Worm (Caenorhabditis elegans) whole organism, early embryonic: Measurements from ENCODE around the gene F44E7.9.

ENCODE experiments used
- B0310.2 ChIP-seq: sonication (generic microtip); optimal IDR thresholded peaks from 2 replicates; lab custom pipeline; 2016; ENCODE audit warnings: mild to moderate bottlenecking, missing genetic modification characterization, missing compliant biosample characterization
- F13C5.2 ChIP-seq: sonication (generic microtip); optimal IDR thresholded peaks from 2 replicates; lab custom pipeline; 2017; ENCODE audit warnings: mild to moderate bottlenecking, missing genetic modification characterization, inconsistent platforms, missing compliant biosample characterization
- aly-1 ChIP-seq: sonication (generic microtip); optimal IDR thresholded peaks from 2 replicates; lab custom pipeline; 2016; ENCODE audit warnings: missing genetic modification characterization, missing compliant biosample characterization
- ama-1 ChIP-seq: fragments of 150-350 bp; optimal IDR thresholded peaks from 2 replicates; lab custom pipeline; 2014
- ceh-13 ChIP-seq: fragments of 200-800 bp; sonication (Bioruptor generic); optimal IDR thresholded peaks from 2 replicates; lab custom pipeline; 2018; ENCODE audit warnings: mild to moderate bottlenecking, missing genetic modification characterization, missing compliant biosample characterization
- ceh-36 ChIP-seq: sonication (generic microtip); optimal IDR thresholded peaks from 2 replicates; lab custom pipeline; 2016; ENCODE audit warnings: missing genetic modification characterization, inconsistent platforms, missing compliant biosample characterization
- ets-7 ChIP-seq: sonication (generic microtip); optimal IDR thresholded peaks from 2 replicates; lab custom pipeline; 2016; ENCODE audit warnings: missing genotype, missing genetic modification characterization, missing compliant biosample characterization
- flt-1 ChIP-seq: fragments of 200-800 bp; sonication (Bioruptor generic); IDR thresholded peaks from 2 replicates; pipeline ENCODE4 v1.3.6; 2022; ENCODE audit warnings: missing genetic modification characterization, missing compliant biosample characterization
- hmbx-1 ChIP-seq: sonication (generic microtip); optimal IDR thresholded peaks from 2 replicates; lab custom pipeline; 2016; ENCODE audit warnings: mild to moderate bottlenecking, missing genetic modification characterization, missing compliant biosample characterization
- hmg-4 ChIP-seq: fragments of 200-800 bp; sonication (Bioruptor generic); optimal IDR thresholded peaks from 2 replicates; lab custom pipeline; 2018; ENCODE audit warnings: mild to moderate bottlenecking, missing genetic modification characterization, missing compliant biosample characterization
- hnd-1 ChIP-seq: sonication (generic microtip); optimal IDR thresholded peaks from 2 replicates; lab custom pipeline; 2016; ENCODE audit warnings: missing genetic modification characterization, missing compliant biosample characterization
- pes-1 ChIP-seq: fragments of 200-800 bp; sonication (Bioruptor generic); IDR thresholded peaks from 2 replicates; pipeline ENCODE4 v1.3.6; 2022; ENCODE audit warnings: missing genetic modification reagents, missing genetic modification characterization, missing compliant biosample characterization
- scrt-1 ChIP-seq: fragments of 200-800 bp; sonication (Bioruptor generic); IDR thresholded peaks from 2 replicates; pipeline ENCODE4 v1.3.6; 2022; ENCODE audit warnings: missing genetic modification characterization, missing compliant biosample characterization
- sea-1 ChIP-seq: fragments of 200-800 bp; sonication (Bioruptor generic); conservative IDR thresholded peaks from 2 replicates; pipeline ENCODE4 v1.3.6; 2022; ENCODE audit warnings: missing genetic modification characterization, missing compliant biosample characterization
- tbx-11 ChIP-seq: fragments of 200-800 bp; sonication (Bioruptor generic); IDR thresholded peaks from 2 replicates; pipeline ENCODE4 v1.3.6; 2022; ENCODE audit warnings: missing genetic modification characterization, missing compliant biosample characterization
- tbx-37 ChIP-seq: fragments of 200-800 bp; sonication (Bioruptor generic); conservative IDR thresholded peaks from 2 replicates; pipeline ENCODE4 v1.3.6; 2022; ENCODE audit warnings: missing genetic modification reagents, missing genetic modification characterization, missing compliant biosample characterization
- tra-4 ChIP-seq: sonication (generic microtip); optimal IDR thresholded peaks from 2 replicates; lab custom pipeline; 2017; ENCODE audit warnings: missing genetic modification characterization, missing compliant biosample characterization

F44E7.9 gene

DNA sequence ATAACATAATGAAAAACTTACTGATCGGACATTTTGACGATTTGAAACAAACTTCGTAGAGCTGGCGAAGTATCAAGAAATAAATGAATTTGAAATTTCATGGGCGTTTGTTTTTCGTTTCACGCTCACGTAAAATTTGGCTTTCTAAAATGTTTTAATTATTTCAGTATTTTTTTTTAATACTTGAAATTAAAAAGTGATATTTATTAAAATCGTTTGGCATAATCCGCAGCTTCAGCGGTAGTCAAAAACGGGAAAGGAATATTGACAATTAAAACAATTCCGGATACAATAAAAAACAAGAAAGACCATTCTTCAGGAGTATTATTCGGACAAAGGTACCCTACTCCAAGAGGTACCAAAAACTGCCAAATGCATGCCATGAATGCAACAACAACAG is 8.3 kb upstream of the F44E7.9 start, which contains the start of gene fbxa-183:
TSS of gene fbxa-183 (minus strand) at position 101 of the 400 bp plus-strand sequence.
- TF ChIP-seq tbx-37 (GFP tag; lab: Robert Waterston, UW) (no peak), ets-7 (tag; lab: Kevin White, UChicago) (no peak), tbx-11 (GFP tag; lab: Robert Waterston, UW) (no peak), hmg-4 (GFP tag; lab: Kevin White, UChicago) (no peak), scrt-1 (GFP tag; lab: Robert Waterston, UW) (no peak), hnd-1 (tag; lab: Kevin White, UChicago) (no peak)

DNA sequence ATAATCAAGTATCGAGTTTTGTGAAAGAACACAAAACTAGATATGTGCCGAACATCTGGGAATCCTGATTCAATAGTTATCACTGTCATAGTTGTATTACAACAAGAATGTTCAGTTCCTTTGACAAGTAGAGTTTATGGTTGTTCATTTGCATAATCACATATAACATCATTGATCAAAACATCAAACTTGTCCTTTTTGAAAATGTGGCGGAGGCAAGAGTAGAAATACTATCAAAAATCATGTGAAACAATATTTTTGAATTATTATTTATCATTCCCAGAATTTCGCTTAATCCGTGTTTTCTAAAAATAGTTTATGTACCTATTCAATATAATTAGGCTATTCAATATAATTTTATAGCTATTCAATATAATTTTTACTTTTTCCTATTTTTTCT is 5.7 kb upstream of the F44E7.9 start, which contains the start of gene F44E7.7:
TSS of gene F44E7.7 (minus strand) at position 101 of the 400 bp plus-strand sequence.
- TF ChIP-seq tbx-37 (GFP tag; lab: Robert Waterston, UW), result no peak
- TF ChIP-seq hmg-4 (GFP tag; lab: Kevin White, UChicago), result no peak
- TF ChIP-seq flt-1 (GFP tag; lab: Robert Waterston, UW), result no peak

- no peak for TF ChIP-seq aly-1
- no peak for TF ChIP-seq ama-1 (lab: Kevin White, UChicago)
- TF ChIP-seq F13C5.2, result no peak
- TF ChIP-seq B0310.2 (tag; lab: Kevin White, UChicago), result no peak
- TF ChIP-seq scrt-1 (GFP tag; lab: Robert Waterston, UW), result no peak
- no peak for TF ChIP-seq pes-1 (GFP tag; lab: Robert Waterston, UW)
- no peak for TF ChIP-seq ets-7 (tag; lab: Kevin White, UChicago)
- no peak for TF ChIP-seq hnd-1 (tag; lab: Kevin White, UChicago)
- no peak for TF ChIP-seq hmbx-1
- no peak for TF ChIP-seq ceh-13 (GFP tag; lab: Kevin White, UChicago)
- TF ChIP-seq hmg-4 (GFP tag; lab: Kevin White, UChicago), result no peak
- TF ChIP-seq ceh-36 (tag; lab: Kevin White, UChicago), result no peak
- no peak for TF ChIP-seq flt-1 (GFP tag; lab: Robert Waterston, UW)
These were observed 2.4 kb upstream of the F44E7.9 start for ce11 chrV:5788650-5789049.

DNA sequence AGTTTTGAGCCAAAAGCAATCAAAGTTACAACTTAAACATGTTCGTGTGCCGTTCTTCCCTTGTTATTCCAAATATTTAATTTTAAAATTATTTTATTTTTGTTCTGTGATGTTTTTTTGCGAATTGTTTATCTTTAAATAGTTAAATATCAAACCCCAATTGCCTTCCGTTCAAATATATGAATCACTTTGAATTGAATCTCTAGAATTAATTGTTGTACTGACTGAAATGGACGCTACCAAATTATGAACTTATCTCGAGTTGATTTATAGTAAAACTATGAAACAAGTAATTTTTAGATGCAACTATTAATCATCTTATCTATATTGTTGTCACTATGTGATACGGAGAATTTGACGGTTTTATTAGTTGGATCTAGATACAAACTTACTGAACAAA is 1.0 kb downstream of the F44E7.9 start, which contains the start of gene ZC250.2:
TSS of gene ZC250.2 (plus strand) at position 301 of the 400 bp plus-strand sequence.
- TF ChIP-seq hmbx-1 (no peak), scrt-1 (GFP tag; lab: Robert Waterston, UW) (no peak), flt-1 (GFP tag; lab: Robert Waterston, UW) (no peak), pes-1 (GFP tag; lab: Robert Waterston, UW) (no peak), tbx-37 (GFP tag; lab: Robert Waterston, UW) (no peak), sea-1 (no peak), hnd-1 (tag; lab: Kevin White, UChicago) (no peak), F13C5.2 (no peak), tbx-11 (GFP tag; lab: Robert Waterston, UW) (no peak)

DNA sequence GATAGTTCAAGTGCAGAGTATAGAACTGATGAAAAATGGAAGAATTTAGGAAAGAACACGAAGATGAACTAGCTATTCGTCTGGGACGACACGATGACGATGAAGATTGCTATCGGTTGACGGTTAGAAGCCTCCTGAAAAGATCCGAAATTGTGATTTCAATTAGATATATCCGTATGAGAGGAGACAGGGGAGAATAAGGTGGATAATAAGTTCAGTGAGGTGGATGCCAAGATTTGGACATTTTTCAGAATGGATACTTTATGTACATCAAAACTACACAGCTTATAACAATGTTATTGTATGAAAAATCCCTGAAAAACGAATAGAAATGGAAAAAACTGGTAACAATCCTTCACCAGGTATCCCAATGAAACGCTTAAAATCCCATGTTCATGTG is 7.1 kb downstream of the F44E7.9 start, which contains the start of gene nstp-3:
TSS of gene nstp-3 (minus strand) at position 101 of the 400 bp plus-strand sequence.
- TF ChIP-seq tra-4 (tag; lab: Kevin White, UChicago) (no peak), B0310.2 (tag; lab: Kevin White, UChicago) (no peak), pes-1 (GFP tag; lab: Robert Waterston, UW) (no peak), ets-7 (tag; lab: Kevin White, UChicago) (no peak), aly-1 (no peak), ceh-36 (tag; lab: Kevin White, UChicago) (no peak), sea-1 (no peak)

DNA sequence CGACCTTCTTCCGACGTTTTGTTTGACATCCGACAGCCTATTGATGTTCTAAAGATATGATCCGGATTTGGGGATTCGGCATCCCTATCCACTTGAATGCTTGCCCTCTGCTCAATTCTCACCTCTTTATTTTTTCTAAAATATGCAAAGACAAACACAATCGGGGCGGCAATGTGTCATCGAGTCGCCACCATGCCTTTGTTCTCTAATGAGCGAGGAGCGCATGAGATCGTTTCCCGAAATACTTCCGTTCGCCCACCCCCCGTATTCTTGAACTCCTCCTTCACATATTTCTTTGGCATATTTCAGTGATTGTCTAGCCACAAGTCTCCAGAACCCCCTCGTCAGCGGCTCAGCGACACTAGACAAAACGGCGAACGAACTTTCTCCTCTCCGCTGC is 8.3 kb downstream of the F44E7.9 start, which contains the start of gene cyn-17:
TSS of gene cyn-17 (plus strand) at position 301 of the 400 bp plus-strand sequence.
- TF ChIP-seq hmbx-1 (no peak), tbx-37 (GFP tag; lab: Robert Waterston, UW) (no peak), hnd-1 (tag; lab: Kevin White, UChicago) (no peak), F13C5.2 (no peak), ceh-36 (tag; lab: Kevin White, UChicago) (no peak), sea-1 (no peak), ama-1 (lab: Kevin White, UChicago) (no peak), ets-7 (tag; lab: Kevin White, UChicago) (no peak), aly-1 (no peak)

DNA sequence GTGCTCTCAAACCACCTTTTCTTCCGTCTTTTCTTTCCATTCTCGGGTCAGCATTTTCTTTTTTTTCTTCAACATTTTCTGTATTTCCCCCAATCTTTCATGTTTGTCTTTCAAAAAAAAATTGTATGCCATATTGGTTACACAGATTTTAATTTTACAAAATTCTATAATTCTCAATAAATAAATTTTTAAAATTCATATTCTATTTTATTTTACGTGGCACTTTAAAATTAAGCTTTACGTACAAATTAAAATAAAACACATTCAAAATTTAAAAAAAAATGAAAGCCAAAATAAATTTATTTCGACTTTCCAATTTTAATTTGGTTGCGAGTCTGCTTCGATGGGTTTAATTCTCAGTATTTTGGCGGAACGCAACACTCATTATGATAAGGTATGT is 14.4 kb downstream of the F44E7.9 start, which contains the start of gene ZC250.5:
TSS of gene ZC250.5 (plus strand) at position 301 of the 400 bp plus-strand sequence.
- TF ChIP-seq pes-1 (GFP tag; lab: Robert Waterston, UW), result no peak
- no peak for TF ChIP-seq tra-4 (tag; lab: Kevin White, UChicago)
- TF ChIP-seq ama-1 (lab: Kevin White, UChicago), result no peak
- no peak for TF ChIP-seq hmbx-1
- no peak for TF ChIP-seq ceh-36 (tag; lab: Kevin White, UChicago)
- TF ChIP-seq ceh-13 (GFP tag; lab: Kevin White, UChicago), result no peak

DNA sequence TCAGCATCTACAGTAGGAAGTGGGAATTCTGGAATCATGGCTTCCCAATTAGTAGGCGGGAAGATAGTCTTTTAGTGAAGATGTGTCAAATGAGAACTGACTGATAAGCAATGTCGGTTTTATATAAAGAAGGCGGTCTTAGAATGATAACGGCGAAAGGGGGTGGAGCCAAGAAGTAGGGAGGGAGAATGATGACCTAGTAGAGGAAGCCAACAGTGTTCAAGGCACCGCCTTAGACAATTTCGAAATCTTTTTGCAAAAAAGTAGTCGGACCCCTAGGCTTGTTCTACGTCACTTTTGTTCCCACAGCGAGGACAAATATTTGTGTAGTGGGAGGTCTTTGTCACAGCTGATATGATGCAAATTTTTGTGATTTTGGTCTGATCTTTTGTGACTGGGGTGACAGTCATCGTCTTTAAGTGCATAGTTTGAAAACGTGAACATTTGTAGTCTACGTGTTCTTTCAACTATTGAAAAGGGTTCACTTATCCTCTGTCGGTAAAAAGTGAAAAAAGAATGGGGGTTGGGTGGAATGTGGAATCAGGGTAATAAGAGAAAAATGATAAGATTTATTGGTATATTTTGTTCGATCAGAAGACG is 22.1 kb downstream of the F44E7.9 start, which contains the start of gene ZC250.4:
TSS of gene ZC250.4 (minus strand) at position 78 of the 600 bp plus-strand sequence.
- TF ChIP-seq ama-1 (lab: Kevin White, UChicago) (no peak), ets-7 (tag; lab: Kevin White, UChicago) (no peak), sea-1 (no peak), scrt-1 (GFP tag; lab: Robert Waterston, UW) (no peak), tra-4 (tag; lab: Kevin White, UChicago) (no peak), pes-1 (GFP tag; lab: Robert Waterston, UW) (no peak), tbx-37 (GFP tag; lab: Robert Waterston, UW) (no peak), tbx-11 (GFP tag; lab: Robert Waterston, UW) (no peak), ceh-13 (GFP tag; lab: Kevin White, UChicago) (no peak), aly-1 (no peak), hnd-1 (tag; lab: Kevin White, UChicago) (no peak), hmg-4 (GFP tag; lab: Kevin White, UChicago) (no peak), flt-1 (GFP tag; lab: Robert Waterston, UW) (no peak), B0310.2 (tag; lab: Kevin White, UChicago) (no peak), hmbx-1 (no peak), ceh-36 (tag; lab: Kevin White, UChicago) (no peak), F13C5.2 (no peak)
